Worm (Caenorhabditis elegans) whole organism, late embryonic: ENCODE data around the gene C53C11.5.

Experiments
- C08G9.2 ChIP-seq: sonication (generic microtip); optimal IDR thresholded peaks from 2 replicates; lab custom pipeline; 2016; ENCODE audit warnings: mild to moderate bottlenecking, missing genetic modification characterization, moderate library complexity, missing compliant biosample characterization
- C38D4.7 ChIP-seq: fragments of 200-800 bp; sonication (Bioruptor generic); optimal IDR thresholded peaks from 2 replicates; lab custom pipeline; 2018; ENCODE audit warnings: mild to moderate bottlenecking, missing genetic modification characterization, moderate library complexity, missing compliant biosample characterization
- K09A11.1 ChIP-seq: sonication (generic microtip); optimal IDR thresholded peaks from 2 replicates; lab custom pipeline; 2017; ENCODE audit warnings: antibody characterized with exemption, mild to moderate bottlenecking, missing genetic modification characterization, missing compliant biosample characterization; ENCODE audit not compliant: insufficient read depth
- Y22D7AL.16 ChIP-seq: sonication (generic microtip); optimal IDR thresholded peaks from 2 replicates; lab custom pipeline; 2016; ENCODE audit warnings: missing genetic modification characterization, missing compliant biosample characterization
- ceh-14 ChIP-seq: sonication (generic microtip); optimal IDR thresholded peaks from 2 replicates; lab custom pipeline; 2016; ENCODE audit warnings: missing genotype, missing genetic modification characterization, missing compliant biosample characterization
- ceh-2 ChIP-seq: sonication (generic microtip); optimal IDR thresholded peaks from 2 replicates; lab custom pipeline; 2016; ENCODE audit warnings: missing genotype, missing genetic modification characterization, missing compliant biosample characterization
- ceh-30 ChIP-seq: fragments of 150-350 bp; optimal IDR thresholded peaks from 2 replicates; lab custom pipeline; 2014; ENCODE audit warnings: missing biosample characterization, missing genetic modification characterization
- ceh-34 ChIP-seq: sonication (generic microtip); optimal IDR thresholded peaks from 2 replicates; lab custom pipeline; 2016; ENCODE audit warnings: mild to moderate bottlenecking, missing genetic modification characterization, missing compliant biosample characterization
- ceh-45 ChIP-seq: fragments of 200-800 bp; sonication (Bioruptor generic); IDR thresholded peaks from 2 replicates; pipeline ENCODE4 v1.3.6; 2022; ENCODE audit warnings: missing genetic modification reagents, missing genetic modification characterization, missing compliant biosample characterization
- ceh-6 ChIP-seq: fragments of 200-800 bp; sonication (Bioruptor generic); optimal IDR thresholded peaks from 2 replicates; lab custom pipeline; 2018; ENCODE audit warnings: mild to moderate bottlenecking, missing genetic modification characterization, missing compliant biosample characterization
- ceh-9 ChIP-seq: sonication (generic microtip); optimal IDR thresholded peaks from 2 replicates; lab custom pipeline; 2016; ENCODE audit warnings: mild to moderate bottlenecking, missing genetic modification characterization, inconsistent platforms, missing compliant biosample characterization
- che-1 ChIP-seq: sonication (generic microtip); optimal IDR thresholded peaks from 2 replicates; lab custom pipeline; 2016; ENCODE audit warnings: mild to moderate bottlenecking, missing genetic modification characterization, missing compliant biosample characterization
- dmd-4 ChIP-seq: sonication (generic microtip); optimal IDR thresholded peaks from 2 replicates; lab custom pipeline; 2016; ENCODE audit warnings: borderline replicate concordance, missing genetic modification characterization, missing compliant biosample characterization
- ets-4 ChIP-seq: sonication (generic microtip); optimal IDR thresholded peaks from 2 replicates; lab custom pipeline; 2016; ENCODE audit warnings: missing genetic modification characterization, missing compliant biosample characterization
- eyg-1 ChIP-seq: sonication (generic microtip); optimal IDR thresholded peaks from 2 replicates; lab custom pipeline; 2016; ENCODE audit warnings: missing genotype, missing genetic modification characterization, missing compliant biosample characterization
- fax-1 ChIP-seq: sonication (generic microtip); optimal IDR thresholded peaks from 2 replicates; lab custom pipeline; 2016; ENCODE audit warnings: missing genotype, missing genetic modification characterization, missing compliant biosample characterization
- gmeb-2 ChIP-seq: sonication (generic microtip); optimal IDR thresholded peaks from 2 replicates; lab custom pipeline; 2016; ENCODE audit warnings: missing genetic modification characterization, inconsistent platforms, missing compliant biosample characterization
- hlh-13 ChIP-seq: fragments of 200-800 bp; sonication (Bioruptor generic); optimal IDR thresholded peaks from 2 replicates; lab custom pipeline; 2018; ENCODE audit warnings: mild to moderate bottlenecking, missing genetic modification characterization, missing compliant biosample characterization
- hlh-15 ChIP-seq: sonication (generic microtip); optimal IDR thresholded peaks from 2 replicates; lab custom pipeline; 2016; ENCODE audit warnings: missing genetic modification characterization, missing compliant biosample characterization
- hlh-30 ChIP-seq: sonication (generic microtip); optimal IDR thresholded peaks from 2 replicates; lab custom pipeline; 2017; ENCODE audit warnings: antibody characterized with exemption, missing genetic modification characterization, missing compliant biosample characterization; ENCODE audit not compliant: insufficient read depth
- hlh-6 ChIP-seq: sonication (generic microtip); optimal IDR thresholded peaks from 2 replicates; lab custom pipeline; 2016; ENCODE audit warnings: missing genotype, missing genetic modification characterization, missing compliant biosample characterization
- hlh-8 ChIP-seq: sonication (generic microtip); optimal IDR thresholded peaks from 2 replicates; lab custom pipeline; 2016; ENCODE audit warnings: missing genotype, missing genetic modification characterization, missing compliant biosample characterization
- lim-6 ChIP-seq: sonication (generic microtip); optimal IDR thresholded peaks from 2 replicates; lab custom pipeline; 2016; ENCODE audit warnings: missing genetic modification characterization, missing compliant biosample characterization
- mec-3 ChIP-seq: sonication (generic microtip); optimal IDR thresholded peaks from 2 replicates; lab custom pipeline; 2016; ENCODE audit warnings: borderline replicate concordance, missing genetic modification characterization, missing compliant biosample characterization
- nhr-232 ChIP-seq: sonication (generic microtip); optimal IDR thresholded peaks from 2 replicates; lab custom pipeline; 2016; ENCODE audit warnings: missing genetic modification characterization, missing compliant biosample characterization
- npax-4 ChIP-seq: sonication (generic microtip); optimal IDR thresholded peaks from 2 replicates; lab custom pipeline; 2016; ENCODE audit warnings: missing genetic modification characterization, missing compliant biosample characterization
- odd-2 ChIP-seq: sonication (generic microtip); optimal IDR thresholded peaks from 2 replicates; lab custom pipeline; 2017; ENCODE audit warnings: antibody characterized with exemption, mild to moderate bottlenecking, missing genetic modification characterization, missing compliant biosample characterization
- pag-3 ChIP-seq: sonication (generic microtip); optimal IDR thresholded peaks from 2 replicates; lab custom pipeline; 2016; ENCODE audit warnings: missing compliant biosample characterization, missing genetic modification characterization, borderline replicate concordance
- pat-9 ChIP-seq: fragments of 200-800 bp; sonication (Bioruptor generic); optimal IDR thresholded peaks from 2 replicates; lab custom pipeline; 2018; ENCODE audit warnings: mild to moderate bottlenecking, missing genetic modification characterization, moderate library complexity, missing compliant biosample characterization
- pha-2 ChIP-seq: sonication (generic microtip); optimal IDR thresholded peaks from 2 replicates; lab custom pipeline; 2017; ENCODE audit warnings: mild to moderate bottlenecking, missing genetic modification characterization, missing compliant biosample characterization
- pha-4 ChIP-seq: fragments of 150-350 bp; optimal IDR thresholded peaks from 2 replicates; lab custom pipeline; 2018; ENCODE audit warnings: missing biosample characterization, missing genetic modification reagents, missing genetic modification characterization
- pqm-1 ChIP-seq: sonication (generic microtip); optimal IDR thresholded peaks from 2 replicates; lab custom pipeline; 2016; ENCODE audit warnings: missing genetic modification characterization, missing compliant biosample characterization
- pros-1 ChIP-seq: fragments of 150-350 bp; optimal IDR thresholded peaks from 2 replicates; lab custom pipeline; 2014; ENCODE audit warnings: missing biosample characterization, missing genetic modification reagents, missing genetic modification characterization
- ref-2 ChIP-seq: sonication (generic microtip); optimal IDR thresholded peaks from 2 replicates; lab custom pipeline; 2016; ENCODE audit warnings: missing genetic modification characterization, missing compliant biosample characterization
- rnt-1 ChIP-seq: sonication (generic microtip); optimal IDR thresholded peaks from 2 replicates; lab custom pipeline; 2016; ENCODE audit warnings: missing genetic modification characterization, missing compliant biosample characterization
- sdc-2 ChIP-seq: sonication (generic microtip); optimal IDR thresholded peaks from 2 replicates; lab custom pipeline; 2016; ENCODE audit warnings: missing genotype, missing genetic modification characterization, missing compliant biosample characterization
- sox-4 ChIP-seq: sonication (generic microtip); optimal IDR thresholded peaks from 2 replicates; lab custom pipeline; 2017; ENCODE audit warnings: mild to moderate bottlenecking, missing genetic modification characterization, inconsistent platforms, missing compliant biosample characterization
- unc-42 ChIP-seq: sonication (generic microtip); optimal IDR thresholded peaks from 2 replicates; lab custom pipeline; 2016; ENCODE audit warnings: missing genotype, missing genetic modification characterization, missing compliant biosample characterization
- unc-55 ChIP-seq: sonication (generic microtip); optimal IDR thresholded peaks from 2 replicates; lab custom pipeline; 2017; ENCODE audit warnings: missing biosample characterization, missing genetic modification reagents, missing genetic modification characterization
- unc-86 ChIP-seq: sonication (generic microtip); optimal IDR thresholded peaks from 2 replicates; lab custom pipeline; 2016; ENCODE audit warnings: missing genetic modification characterization, missing compliant biosample characterization
- ztf-16 ChIP-seq: sonication (generic microtip); optimal IDR thresholded peaks from 2 replicates; lab custom pipeline; 2017; ENCODE audit warnings: missing genetic modification characterization, missing compliant biosample characterization

C53C11.5 gene

ce11 chrX:17356748-17357147, 22.9 kb downstream of the C53C11.5 start:
- no peak for TF ChIP-seq K09A11.1 (tag; lab: Kevin White, UChicago)
- TF ChIP-seq gmeb-2 (tag; lab: Kevin White, UChicago): no peak
- TF ChIP-seq npax-4 (tag; lab: Kevin White, UChicago): no peak
- no peak for TF ChIP-seq sox-4
- TF ChIP-seq hlh-8 (tag; lab: Kevin White, UChicago): no peak
- no peak for TF ChIP-seq sdc-2 (tag; lab: Kevin White, UChicago)
- no peak for TF ChIP-seq C08G9.2 (tag; lab: Kevin White, UChicago)
- no peak for TF ChIP-seq pha-2
- TF ChIP-seq lim-6 (tag; lab: Kevin White, UChicago): no peak
- TF ChIP-seq, all 69 proteins: peak for 0

- TF ChIP-seq pha-2 (no peak), sox-4 (no peak), ref-2 (tag; lab: Kevin White, UChicago) (no peak)
- TF ChIP-seq, all 69 proteins: peak for 0
Measured at ce11 chrX:17359452-17359851, 25.6 kb downstream of the C53C11.5 start, which contains the start of gene npr-36. npr-36 (plus strand) TSS chrX:17359752.

DNA sequence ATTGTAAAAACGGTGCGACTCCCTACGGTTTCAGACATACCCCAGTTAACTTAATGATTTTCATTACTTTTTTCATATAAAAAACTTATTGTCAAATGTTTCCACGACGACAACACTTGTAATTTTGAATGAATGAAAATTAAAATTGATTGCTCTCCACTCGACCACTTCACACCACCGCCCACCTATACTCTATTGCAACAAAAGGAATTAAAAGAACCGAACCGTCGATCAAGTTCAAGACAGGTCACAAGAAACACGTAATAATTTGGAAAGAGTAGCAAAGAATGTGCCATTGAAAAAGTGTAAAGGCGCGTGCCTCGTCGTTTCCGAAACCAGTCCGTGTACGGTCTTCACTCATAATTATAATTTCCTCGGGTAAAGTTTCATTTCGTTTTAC, 28.7 kb downstream of the C53C11.5 start, which contains the start of gene F10D7.11:
TSS of gene F10D7.11 (plus strand) at position 301 of the 400 bp plus-strand sequence.
- TF ChIP-seq pros-1 (tag; lab: Kevin White, UChicago): no peak
- TF ChIP-seq hlh-30 (tag; lab: Kevin White, UChicago): no peak
- TF ChIP-seq ceh-34: no peak
- no peak for TF ChIP-seq ets-4 (tag; lab: Kevin White, UChicago)
- TF ChIP-seq hlh-15 (tag; lab: Kevin White, UChicago): no peak
- TF ChIP-seq nhr-232 (tag; lab: Kevin White, UChicago): no peak
- TF ChIP-seq rnt-1 (tag; lab: Kevin White, UChicago): no peak
- TF ChIP-seq ceh-9 (tag; lab: Kevin White, UChicago): no peak
- no peak for TF ChIP-seq pag-3 (tag; lab: Kevin White, UChicago)
- no peak for TF ChIP-seq C38D4.7 (GFP tag; lab: Kevin White, UChicago)
- TF ChIP-seq ceh-2 (tag; lab: Kevin White, UChicago): no peak
- no peak for TF ChIP-seq unc-86 (tag; lab: Kevin White, UChicago)
- no peak for TF ChIP-seq hlh-13 (GFP tag; lab: Kevin White, UChicago)
- TF ChIP-seq dmd-4: no peak
- no peak for TF ChIP-seq pha-4 (tag; lab: Kevin White, UChicago)
- no peak for TF ChIP-seq hlh-6 (tag; lab: Kevin White, UChicago)
- no peak for TF ChIP-seq eyg-1 (tag; lab: Kevin White, UChicago)
- no peak for TF ChIP-seq sox-4

- no peak for TF ChIP-seq ztf-16 (tag; lab: Kevin White, UChicago)
- no peak for TF ChIP-seq ceh-2 (tag; lab: Kevin White, UChicago)
- no peak for TF ChIP-seq unc-42 (tag; lab: Kevin White, UChicago)
- no peak for TF ChIP-seq Y22D7AL.16 (tag; lab: Kevin White, UChicago)
Measured at ce11 chrX:17363491-17363890, 29.6 kb downstream of the C53C11.5 start.

DNA sequence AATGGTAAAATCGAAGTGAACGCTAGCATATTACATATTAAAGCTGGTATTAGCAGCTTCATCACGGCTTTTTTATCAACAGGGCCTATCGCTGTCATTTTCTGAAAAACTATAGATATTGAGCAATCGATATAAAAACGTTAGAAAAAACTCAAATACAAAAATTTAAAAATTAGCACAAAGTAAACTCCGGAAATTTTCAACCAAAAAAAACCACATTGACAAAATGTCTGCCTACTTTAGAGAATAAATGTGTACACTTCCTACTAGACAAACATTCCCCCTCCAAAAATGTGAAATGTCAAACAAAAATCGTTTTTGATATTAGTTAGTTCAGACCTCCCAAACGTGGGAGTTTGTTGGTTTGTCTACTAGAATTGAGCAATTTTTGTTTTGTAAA, 34.7 kb downstream of the C53C11.5 start, which contains the start of gene mfsd-10:
TSS of gene mfsd-10 (minus strand) at position 101 of the 400 bp plus-strand sequence.
- TF ChIP-seq ceh-6 (no peak), unc-55 (no peak), mec-3 (tag; lab: Kevin White, UChicago) (no peak), pha-4 (tag; lab: Kevin White, UChicago) (no peak), odd-2 (tag; lab: Kevin White, UChicago) (no peak), pag-3 (tag; lab: Kevin White, UChicago) (no peak), ceh-45 (GFP tag; lab: Robert Waterston, UW) (no peak), pqm-1 (no peak), ceh-30 (no peak), sdc-2 (tag; lab: Kevin White, UChicago) (no peak), C08G9.2 (tag; lab: Kevin White, UChicago) (no peak), fax-1 (no peak), eyg-1 (tag; lab: Kevin White, UChicago) (no peak), pat-9 (no peak), Y22D7AL.16 (tag; lab: Kevin White, UChicago) (no peak), ceh-14 (tag; lab: Kevin White, UChicago) (no peak), che-1 (no peak), ets-4 (tag; lab: Kevin White, UChicago) (no peak)
